Worm (Caenorhabditis elegans) whole organism, L1 larva: ENCODE data around the gene cox-10.

Source experiments
- C16A3.4 ChIP-seq: fragments of 150-350 bp; optimal IDR thresholded peaks from 2 replicates; lab custom pipeline; 2014; ENCODE audit warnings: missing biosample characterization, missing genetic modification characterization
- C34B4.2 ChIP-seq: sonication (generic microtip); optimal IDR thresholded peaks from 2 replicates; lab custom pipeline; 2017; ENCODE audit warnings: mild to moderate bottlenecking, missing genetic modification characterization, missing compliant biosample characterization
- ama-1 ChIP-seq: fragments of 150-350 bp; optimal IDR thresholded peaks from 2 replicates; lab custom pipeline; 2014
- ceh-63 ChIP-seq: fragments of 200-800 bp; sonication (Bioruptor generic); optimal IDR thresholded peaks from 2 replicates; lab custom pipeline; 2018; ENCODE audit warnings: mild to moderate bottlenecking, missing genetic modification characterization, missing compliant biosample characterization
- ceh-8 ChIP-seq: fragments of 200-800 bp; sonication (Bioruptor generic); optimal IDR thresholded peaks from 2 replicates; lab custom pipeline; 2018; ENCODE audit warnings: mild to moderate bottlenecking, missing genetic modification characterization, moderate library complexity, missing compliant biosample characterization
- ceh-82 ChIP-seq, 3 experiments: fragments of 150-350 bp in 1 of 3; sonication (generic microtip) in 2 of 3; optimal IDR thresholded peaks; 2 replicates each; lab custom pipeline; 2014 to 2017; ENCODE audit warnings: missing biosample characterization in 3 of 3, missing genetic modification characterization in 3 of 3
- ceh-88 ChIP-seq: fragments of 200-800 bp; sonication (Bioruptor generic); IDR thresholded peaks from 2 replicates; pipeline ENCODE4 v1.3.6; 2022; ENCODE audit warnings: missing genetic modification characterization, missing compliant biosample characterization
- ceh-90 ChIP-seq: sonication (generic microtip); optimal IDR thresholded peaks from 2 replicates; lab custom pipeline; 2016; ENCODE audit warnings: missing genetic modification characterization, missing compliant biosample characterization
- ces-1 ChIP-seq: fragments of 150-350 bp; optimal IDR thresholded peaks from 2 replicates; lab custom pipeline; 2014; ENCODE audit warnings: missing biosample characterization, missing genetic modification reagents, missing genetic modification characterization
- dpl-1 ChIP-seq, 3 experiments: fragments of 150-350 bp in 2 of 3; sonication (generic microtip) in 1 of 3; optimal IDR thresholded peaks; 2 replicates each; lab custom pipeline; 2014 to 2017; ENCODE audit warnings: missing biosample characterization in 3 of 3, missing genetic modification characterization in 3 of 3, missing genetic modification reagents in 3 of 3
- dsc-1 ChIP-seq: sonication (generic microtip); optimal IDR thresholded peaks from 2 replicates; lab custom pipeline; 2016; ENCODE audit warnings: mild to moderate bottlenecking, missing genetic modification characterization, missing compliant biosample characterization
- efl-1 ChIP-seq, 4 experiments: fragments of 150-350 bp; optimal IDR thresholded peaks in 3 of 4; peaks in 1 of 4; 1 replicate in 1 of 4; 2 replicates in 3 of 4; lab custom pipeline; 2014; ENCODE audit warnings: missing biosample characterization in 2 of 4, missing genetic modification characterization in 2 of 4, missing genetic modification reagents in 2 of 4
- elt-2 ChIP-seq: sonication (generic microtip); optimal IDR thresholded peaks from 2 replicates; lab custom pipeline; 2016; ENCODE audit warnings: missing genetic modification characterization, mild to moderate bottlenecking, inconsistent platforms, missing compliant biosample characterization, missing genetic modification reagents
- elt-3 ChIP-seq, 6 experiments: fragments of 150-350 bp in 1 of 6; sonication (generic microtip); optimal IDR thresholded peaks; 2 replicates each; lab custom pipeline; 2017 to 2018; ENCODE audit warnings: missing biosample characterization in 6 of 6, missing genetic modification characterization in 6 of 6, inconsistent platforms in 1 of 6
- fkh-10 ChIP-seq: sonication (generic microtip); optimal IDR thresholded peaks from 2 replicates; lab custom pipeline; 2017; ENCODE audit warnings: missing biosample characterization, missing genetic modification reagents, missing genetic modification characterization
- fkh-8 ChIP-seq: sonication (generic microtip); optimal IDR thresholded peaks from 2 replicates; lab custom pipeline; 2016; ENCODE audit warnings: mild to moderate bottlenecking, missing genetic modification characterization, missing compliant biosample characterization
- fos-1 ChIP-seq: fragments of 150-350 bp; optimal IDR thresholded peaks from 2 replicates; lab custom pipeline; 2014; ENCODE audit warnings: missing biosample characterization, missing genetic modification characterization
- grh-1 ChIP-seq: fragments of 200-800 bp; sonication (Bioruptor generic); IDR thresholded peaks from 2 replicates; pipeline ENCODE4 v1.3.6; 2022; ENCODE audit warnings: missing genetic modification reagents, missing genetic modification characterization, missing compliant biosample characterization
- hlh-4 ChIP-seq: sonication (generic microtip); optimal IDR thresholded peaks from 2 replicates; lab custom pipeline; 2016; ENCODE audit warnings: mild to moderate bottlenecking, missing genetic modification characterization, missing compliant biosample characterization
- lin-14 ChIP-seq: fragments of 200-800 bp; sonication (Bioruptor generic); optimal IDR thresholded peaks from 2 replicates; lab custom pipeline; 2018; ENCODE audit warnings: mild to moderate bottlenecking, missing genetic modification characterization, moderate library complexity, missing compliant biosample characterization
- lin-35 ChIP-seq, 2 experiments: fragments of 150-350 bp; optimal IDR thresholded peaks; 2 replicates each; lab custom pipeline; 2014; ENCODE audit warnings: missing biosample characterization in 2 of 2, missing genetic modification characterization in 2 of 2, missing genetic modification reagents in 2 of 2
- mab-9 ChIP-seq: fragments of 200-800 bp; sonication (Bioruptor generic); IDR thresholded peaks from 2 replicates; pipeline ENCODE4 v1.3.6; 2022; ENCODE audit warnings: missing genetic modification reagents, missing genetic modification characterization, missing compliant biosample characterization
- nhr-19 ChIP-seq: fragments of 200-800 bp; sonication (Bioruptor generic); conservative IDR thresholded peaks from 2 replicates; pipeline ENCODE4 v1.3.6; 2022; ENCODE audit warnings: missing genetic modification characterization, missing compliant biosample characterization
- nhr-47 ChIP-seq: sonication (generic microtip); optimal IDR thresholded peaks from 2 replicates; lab custom pipeline; 2016; ENCODE audit warnings: mild to moderate bottlenecking, missing genetic modification characterization, moderate library complexity, missing compliant biosample characterization
- nhr-71 ChIP-seq: sonication (generic microtip); optimal IDR thresholded peaks from 2 replicates; lab custom pipeline; 2016; ENCODE audit warnings: mild to moderate bottlenecking, missing genetic modification characterization, moderate library complexity, missing compliant biosample characterization
- nhr-84 ChIP-seq: sonication (generic microtip); optimal IDR thresholded peaks from 2 replicates; lab custom pipeline; 2017; ENCODE audit warnings: missing biosample characterization, missing genetic modification characterization
- pag-3 ChIP-seq: sonication (generic microtip); optimal IDR thresholded peaks from 2 replicates; lab custom pipeline; 2017; ENCODE audit warnings: missing genetic modification characterization, mild to moderate bottlenecking, missing compliant biosample characterization, antibody characterized with exemption, borderline replicate concordance; ENCODE audit not compliant: insufficient read depth
- pqm-1 ChIP-seq: sonication (generic microtip); optimal IDR thresholded peaks from 3 replicates; lab custom pipeline; 2017; ENCODE audit warnings: missing biosample characterization, missing genetic modification characterization
- skn-1 ChIP-seq: fragments of 150-350 bp; optimal IDR thresholded peaks from 2 replicates; lab custom pipeline; 2014; ENCODE audit warnings: missing biosample characterization, missing genetic modification characterization
- snpc-4 ChIP-seq: fragments of 150-350 bp; optimal IDR thresholded peaks from 2 replicates; lab custom pipeline; 2014; ENCODE audit warnings: missing biosample characterization, missing genetic modification characterization
- snu-23 ChIP-seq: sonication (generic microtip); optimal IDR thresholded peaks from 2 replicates; lab custom pipeline; 2016; ENCODE audit warnings: missing genetic modification characterization, missing compliant biosample characterization
- sup-37 ChIP-seq: fragments of 200-800 bp; sonication (Bioruptor generic); optimal IDR thresholded peaks from 2 replicates; lab custom pipeline; 2018; ENCODE audit warnings: mild to moderate bottlenecking, missing genetic modification characterization, missing compliant biosample characterization
- swsn-7 ChIP-seq: sonication (generic microtip); optimal IDR thresholded peaks from 2 replicates; lab custom pipeline; 2016; ENCODE audit warnings: missing genetic modification characterization, missing compliant biosample characterization
- tbx-2 ChIP-seq: sonication (generic microtip); optimal IDR thresholded peaks from 2 replicates; lab custom pipeline; 2016; ENCODE audit warnings: missing genetic modification characterization, missing compliant biosample characterization
- unc-30 ChIP-seq: sonication (generic microtip); optimal IDR thresholded peaks from 2 replicates; lab custom pipeline; 2017; ENCODE audit warnings: missing biosample characterization, missing genetic modification characterization
- unc-62 ChIP-seq: fragments of 150-350 bp; optimal IDR thresholded peaks from 2 replicates; lab custom pipeline; 2014; ENCODE audit warnings: missing biosample characterization, missing genetic modification reagents, missing genetic modification characterization
- unc-86 ChIP-seq: sonication (generic microtip); optimal IDR thresholded peaks from 2 replicates; lab custom pipeline; 2016; ENCODE audit warnings: missing genetic modification characterization, missing compliant biosample characterization
- unc-98 ChIP-seq: fragments of 200-800 bp; sonication (Bioruptor generic); IDR thresholded peaks from 2 replicates; pipeline ENCODE4 v1.3.6; 2022; ENCODE audit warnings: missing genetic modification characterization, missing compliant biosample characterization
- vab-15 ChIP-seq: sonication (generic microtip); optimal IDR thresholded peaks from 2 replicates; lab custom pipeline; 2017; ENCODE audit warnings: missing genotype, mild to moderate bottlenecking, missing genetic modification characterization, missing compliant biosample characterization
- xbp-1 ChIP-seq: sonication (generic microtip); optimal IDR thresholded peaks from 2 replicates; lab custom pipeline; 2016; ENCODE audit warnings: missing genetic modification characterization, missing compliant biosample characterization
- ztf-4 ChIP-seq: fragments of 150-350 bp; optimal IDR thresholded peaks from 2 replicates; lab custom pipeline; 2014; ENCODE audit warnings: missing biosample characterization, missing genetic modification characterization

The cox-10 gene

ce11 chrII:12668874-12669273, 10.9 kb upstream of the cox-10 start (continued):
- TF ChIP-seq hlh-4 (tag; lab: Kevin White, UChicago) (no peak), swsn-7 (tag; lab: Kevin White, UChicago) (peak; percentile 3), pag-3 (tag; lab: Kevin White, UChicago) (no peak), unc-98 (GFP tag; lab: Robert Waterston, UW) (no peak), ama-1 (no peak), pqm-1 (tag; lab: Kevin White, UChicago) (no peak), ceh-90 (tag; lab: Kevin White, UChicago) (no peak), unc-62 (GFP tag; lab: Kevin White, UChicago) (no peak), ces-1 (GFP tag; lab: Kevin White, UChicago) (no peak), grh-1 (no peak), nhr-47 (tag; lab: Kevin White, UChicago) (peak; percentile 44), vab-15 (tag; lab: Kevin White, UChicago) (no peak), ceh-88 (GFP tag; lab: Robert Waterston, UW) (no peak), xbp-1 (tag; lab: Kevin White, UChicago) (no peak), nhr-19 (GFP tag; lab: Robert Waterston, UW) (no peak), skn-1 (tag; lab: Kevin White, UChicago) (no peak), unc-30 (tag; lab: Kevin White, UChicago) (no peak), fkh-8 (tag; lab: Kevin White, UChicago) (peak; percentile 82), ztf-4 (tag; lab: Kevin White, UChicago) (no peak), dpl-1 (GFP tag; optimal IDR thresholded peaks at IDR 0.05; lab: Kevin White, UChicago) (no peak), elt-3 (tag; optimal IDR thresholded peaks at IDR 0.05; lab: Kevin White, UChicago) (no peak), lin-35 (GFP tag; optimal IDR thresholded peaks at IDR 0.05; lab: Kevin White, UChicago) (no peak)

ce11 chrII:12669342-12669741, 10.4 kb upstream of the cox-10 start:
- no peak for TF ChIP-seq C34B4.2 (tag; lab: Kevin White, UChicago)
- TF ChIP-seq dpl-1 (GFP tag; optimal IDR thresholded peaks at IDR 0.05; lab: Kevin White, UChicago) = no peak
- no peak for TF ChIP-seq ces-1 (GFP tag; lab: Kevin White, UChicago)
- no peak for TF ChIP-seq ceh-82 (tag; optimal IDR thresholded peaks at IDR 0.05; lab: Kevin White, UChicago)
- TF ChIP-seq fos-1 (tag; lab: Kevin White, UChicago) = no peak
- TF ChIP-seq C16A3.4 (tag; lab: Kevin White, UChicago) = no peak
- TF ChIP-seq snu-23 (GFP tag; lab: Kevin White, UChicago) = no peak
- no peak for TF ChIP-seq sup-37 (GFP tag; lab: Kevin White, UChicago)
- TF ChIP-seq dsc-1 (tag; lab: Kevin White, UChicago) = no peak
- TF ChIP-seq ceh-8 (GFP tag; lab: Kevin White, UChicago) = no peak
- no peak for TF ChIP-seq unc-86 (tag; lab: Kevin White, UChicago)
- no peak for TF ChIP-seq swsn-7 (tag; lab: Kevin White, UChicago)
- no peak for TF ChIP-seq nhr-84
- TF ChIP-seq lin-14 (GFP tag; lab: Kevin White, UChicago) = peak; percentile 1
- TF ChIP-seq fkh-10 = peak; percentile 69
- no peak for TF ChIP-seq elt-2 (tag; lab: Kevin White, UChicago)
- TF ChIP-seq unc-62 (GFP tag; lab: Kevin White, UChicago) = no peak
- TF ChIP-seq, all 84 proteins: peak for 2

- TF ChIP-seq nhr-47 (tag; lab: Kevin White, UChicago) (no peak), pag-3 (tag; lab: Kevin White, UChicago) (no peak), C16A3.4 (tag; lab: Kevin White, UChicago) (no peak), fkh-8 (tag; lab: Kevin White, UChicago) (no peak), ceh-63 (GFP tag; lab: Kevin White, UChicago) (no peak), C34B4.2 (tag; lab: Kevin White, UChicago) (no peak), tbx-2 (tag; lab: Kevin White, UChicago) (no peak), nhr-71 (tag; lab: Kevin White, UChicago) (no peak), mab-9 (GFP tag; lab: Robert Waterston, UW) (no peak), unc-30 (tag; lab: Kevin White, UChicago) (no peak), snpc-4 (no peak), ceh-8 (GFP tag; lab: Kevin White, UChicago) (no peak), unc-98 (GFP tag; lab: Robert Waterston, UW) (no peak), efl-1 (optimal IDR thresholded peaks at IDR 0.05; lab: Kevin White, UChicago) (no peak), efl-1 (GFP tag; optimal IDR thresholded peaks at IDR 0.05 in 1 of 2; lab: Kevin White, UChicago) (no peak)
Measured at ce11 chrII:12669882-12670281, 9.9 kb upstream of the cox-10 start.
